Worm (Caenorhabditis elegans): ENCODE data around the gene unc-50.
A peak's percentile ranks its signal among the peaks of the same experiment; 100 is the strongest.

Gene unc-50

ce11 chrIII:10320228-10320705 is 2.3 kb upstream of the unc-50 start:
- peak; percentile 1 for TF ChIP-seq lsy-2 (tag; optimal IDR thresholded peaks at IDR 0.05)

DNA sequence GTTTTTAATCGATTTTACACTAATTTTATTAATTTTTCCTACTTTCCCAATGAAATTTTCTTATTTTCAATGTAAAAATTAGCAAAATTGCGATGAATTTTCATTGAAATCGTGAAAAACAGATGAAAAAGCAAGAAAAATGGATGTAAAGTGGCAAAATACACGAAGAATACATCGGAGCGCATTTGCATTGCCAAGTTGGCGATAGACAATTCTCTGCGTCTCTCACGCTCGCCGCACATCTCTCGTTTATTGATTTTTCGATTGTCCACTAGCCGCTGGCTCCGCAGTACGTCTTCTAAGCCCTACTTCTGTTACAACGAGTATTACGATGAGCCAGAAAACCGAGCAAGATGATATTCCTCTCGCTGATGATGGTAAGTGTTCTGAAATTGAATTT is 793 bp upstream of the unc-50 start, which contains the start of gene unc-69:
unc-69 (plus strand) TSS at position 185 of the 400 bp plus-strand sequence.
- TF ChIP-seq lsy-2 (tag; optimal IDR thresholded peaks at IDR 0.05): peak; percentile 46
- peak; percentile 60 for TF ChIP-seq ces-1 (GFP tag; optimal IDR thresholded peaks at IDR 0.05)
- peak; percentile 69 for TF ChIP-seq pha-4 (tag; optimal IDR thresholded peaks at IDR 0.05)
- TF ChIP-seq elt-1 (tag; optimal IDR thresholded peaks at IDR 0.05; ENCODE audit: borderline replicate concordance, insufficient read depth): no peak
- no peak for TF ChIP-seq unc-39 (tag; optimal IDR thresholded peaks at IDR 0.05)
- TF ChIP-seq unc-120 (tag; optimal IDR thresholded peaks at IDR 0.05; ENCODE audit: poor library complexity, severe bottlenecking): peak; percentile 21
- peak; percentile 30 for TF ChIP-seq mep-1 (tag; optimal IDR thresholded peaks at IDR 0.05)
- no peak for TF ChIP-seq nhr-2 (tag; optimal IDR thresholded peaks at IDR 0.05)
- peak; percentile 21 for TF ChIP-seq lin-13 (tag; optimal IDR thresholded peaks at IDR 0.05)
- TF ChIP-seq hlh-1 (tag; optimal IDR thresholded peaks at IDR 0.05): peak; percentile 44

DNA sequence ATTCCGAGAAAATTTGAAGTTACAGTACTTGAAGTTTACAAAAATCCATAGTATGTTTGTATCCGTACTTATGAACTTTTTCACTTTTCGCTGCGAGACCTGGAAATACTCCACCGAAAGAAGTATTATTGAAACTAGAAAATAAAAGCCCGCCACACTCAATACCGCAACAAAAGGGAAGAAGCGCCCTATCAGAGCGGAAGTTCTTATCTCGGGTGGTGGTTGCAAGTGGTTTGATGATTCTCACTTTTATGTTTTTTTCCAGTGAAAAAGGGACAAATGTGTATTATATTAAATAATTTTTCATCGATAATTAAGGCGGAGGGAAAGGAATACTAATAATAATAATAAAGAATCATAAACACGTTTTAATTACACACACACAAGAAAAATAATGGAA is 3.7 kb downstream of the unc-50 start:
- TF ChIP-seq nhr-76 (tag; optimal IDR thresholded peaks at IDR 0.05) (no peak), unc-39 (tag; optimal IDR thresholded peaks at IDR 0.05) (no peak), ceh-43 (GFP tag; optimal IDR thresholded peaks at IDR 0.05) (no peak), drap-1 (GFP tag; optimal IDR thresholded peaks at IDR 0.05) (no peak), M03D4.4 (tag; optimal IDR thresholded peaks at IDR 0.05) (no peak), nhr-12 (tag; optimal IDR thresholded peaks at IDR 0.05) (no peak), nhr-237 (tag; optimal IDR thresholded peaks at IDR 0.05) (no peak), tbx-8 (GFP tag; optimal IDR thresholded peaks at IDR 0.05) (no peak)

DNA sequence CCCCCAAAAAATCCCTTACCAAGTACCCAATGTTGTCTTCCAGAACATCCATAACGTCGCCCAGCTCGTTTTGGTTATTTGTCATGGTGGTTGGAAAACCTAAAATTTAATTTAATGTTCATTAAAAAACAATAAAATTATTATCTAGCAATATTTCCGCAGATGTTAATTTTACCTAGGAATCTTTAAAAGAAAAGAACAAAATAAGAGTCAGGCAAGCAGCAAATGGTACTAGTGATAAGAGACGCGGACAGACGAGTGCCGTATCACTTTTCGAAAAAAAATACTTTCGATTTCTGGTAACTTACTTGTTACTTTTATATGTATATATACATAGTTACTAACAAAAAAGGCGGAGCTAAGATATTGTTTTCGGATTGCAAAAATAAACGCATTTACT is 6.9 kb downstream of the unc-50 start, which contains the start of gene T07A5.7:
T07A5.7 (minus strand) TSS at position 101 of the 400 bp plus-strand sequence.
- TF ChIP-seq lin-13 (tag; optimal IDR thresholded peaks at IDR 0.05) (no peak), lin-32 (GFP tag; optimal IDR thresholded peaks at IDR 0.05) (no peak), tbx-8 (GFP tag; optimal IDR thresholded peaks at IDR 0.05) (no peak), ham-2 (GFP tag; optimal IDR thresholded peaks at IDR 0.05) (no peak), nhr-76 (tag; optimal IDR thresholded peaks at IDR 0.05) (no peak), M03D4.4 (tag; optimal IDR thresholded peaks at IDR 0.05) (no peak), nhr-28 (tag; optimal IDR thresholded peaks at IDR 0.05) (no peak), lsy-2 (tag; optimal IDR thresholded peaks at IDR 0.05) (no peak), nhr-237 (tag; optimal IDR thresholded peaks at IDR 0.05) (no peak), sem-2 (GFP tag; optimal IDR thresholded peaks at IDR 0.05) (no peak), nhr-12 (tag; optimal IDR thresholded peaks at IDR 0.05) (no peak), zip-8 (tag; optimal IDR thresholded peaks at IDR 0.05) (no peak), pha-4 (tag; optimal IDR thresholded peaks at IDR 0.05) (no peak), mab-5 (tag; optimal IDR thresholded peaks at IDR 0.05) (no peak)

DNA sequence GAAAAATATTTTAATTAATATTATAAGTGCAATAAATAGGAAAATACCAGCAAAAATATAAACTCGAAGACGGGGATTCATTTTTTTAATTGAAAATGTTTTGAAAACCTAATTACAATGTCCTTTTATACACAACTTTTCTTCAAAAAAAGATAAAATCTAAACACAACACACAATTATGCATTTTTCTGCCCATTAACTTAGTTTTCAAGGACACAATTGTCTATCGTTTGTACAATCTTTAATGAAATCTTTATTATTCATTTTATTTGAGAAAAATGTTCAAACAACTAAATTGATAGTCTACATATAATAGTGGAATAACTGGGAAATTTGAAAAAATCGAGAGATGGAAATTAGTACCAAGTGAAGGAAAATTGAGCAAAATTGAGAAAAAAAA is 11.9 kb downstream of the unc-50 start, which contains the start of gene T07A5.1:
T07A5.1 (minus strand) TSS at position 149 of the 400 bp plus-strand sequence.
- TF ChIP-seq unc-62 (GFP tag; optimal IDR thresholded peaks at IDR 0.05) (no peak), bed-3 (GFP tag; optimal IDR thresholded peaks at IDR 0.05) (no peak), mab-5 (tag; optimal IDR thresholded peaks at IDR 0.05) (no peak), sptf-1 (tag; optimal IDR thresholded peaks at IDR 0.05) (no peak)

- TF ChIP-seq ceh-83 (GFP tag; optimal IDR thresholded peaks at IDR 0.05) (no peak), mep-1 (tag; optimal IDR thresholded peaks at IDR 0.05) (no peak), flh-1 (GFP tag; optimal IDR thresholded peaks at IDR 0.05) (no peak), ztf-11 (tag; optimal IDR thresholded peaks at IDR 0.05) (no peak), blmp-1 (tag; optimal IDR thresholded peaks at IDR 0.05) (no peak), tbx-8 (GFP tag; optimal IDR thresholded peaks at IDR 0.05) (no peak), nhr-76 (tag; optimal IDR thresholded peaks at IDR 0.05) (no peak), elt-3 (tag; optimal IDR thresholded peaks at IDR 0.05) (no peak), drap-1 (GFP tag; optimal IDR thresholded peaks at IDR 0.05) (no peak)
Observed at ce11 chrIII:10305295-10305694, 12.7 kb downstream of the unc-50 start.
